Worm (Caenorhabditis elegans) whole organism, mixed stage, embryonic: ENCODE measurements around the gene srh-214.

Source experiments
- bed-3 ChIP-seq: fragments of 200-800 bp; sonication (Bioruptor generic); optimal IDR thresholded peaks from 3 replicates; lab custom pipeline; 2018; ENCODE audit warnings: mild to moderate bottlenecking, missing genetic modification characterization, moderate library complexity, missing compliant biosample characterization
- blmp-1 ChIP-seq: fragments of 150-350 bp; optimal IDR thresholded peaks from 2 replicates; lab custom pipeline; 2014; ENCODE audit warnings: missing biosample characterization, missing genetic modification characterization
- ceh-39 ChIP-seq: fragments of 150-350 bp; optimal IDR thresholded peaks from 2 replicates; lab custom pipeline; 2014; ENCODE audit warnings: missing biosample characterization, missing genetic modification characterization
- ceh-43 ChIP-seq: fragments of 200-800 bp; sonication (Bioruptor generic); optimal IDR thresholded peaks from 2 replicates; lab custom pipeline; 2018; ENCODE audit warnings: mild to moderate bottlenecking, missing genetic modification characterization, moderate library complexity, missing compliant biosample characterization
- ceh-83 ChIP-seq: fragments of 200-800 bp; sonication (Bioruptor generic); optimal IDR thresholded peaks from 2 replicates; lab custom pipeline; 2018; ENCODE audit warnings: mild to moderate bottlenecking, missing genetic modification characterization, missing compliant biosample characterization
- ces-1 ChIP-seq: fragments of 150-350 bp; optimal IDR thresholded peaks from 2 replicates; lab custom pipeline; 2014; ENCODE audit warnings: missing biosample characterization, missing genetic modification reagents, missing genetic modification characterization
- cnd-1 ChIP-seq: fragments of 200-800 bp; sonication (Bioruptor generic); optimal IDR thresholded peaks from 2 replicates; lab custom pipeline; 2018; ENCODE audit warnings: mild to moderate bottlenecking, missing genetic modification characterization, missing compliant biosample characterization
- drap-1 ChIP-seq: fragments of 200-800 bp; sonication (Bioruptor generic); optimal IDR thresholded peaks from 3 replicates; lab custom pipeline; 2018; ENCODE audit warnings: mild to moderate bottlenecking, missing genetic modification characterization, missing compliant biosample characterization
- elt-1 ChIP-seq: sonication (generic microtip); optimal IDR thresholded peaks from 2 replicates; lab custom pipeline; 2017; ENCODE audit warnings: missing genetic modification characterization, mild to moderate bottlenecking, missing compliant biosample characterization, antibody characterized with exemption, moderate library complexity, borderline replicate concordance; ENCODE audit not compliant: insufficient read depth
- elt-3 ChIP-seq: fragments of 150-350 bp; optimal IDR thresholded peaks from 2 replicates; lab custom pipeline; 2014; ENCODE audit warnings: missing biosample characterization, missing genetic modification characterization
- flh-1 ChIP-seq: fragments of 200-800 bp; sonication (Bioruptor generic); optimal IDR thresholded peaks from 2 replicates; lab custom pipeline; 2018; ENCODE audit warnings: mild to moderate bottlenecking, missing genetic modification characterization, moderate library complexity, missing compliant biosample characterization
- hlh-1 ChIP-seq: fragments of 150-350 bp; optimal IDR thresholded peaks from 2 replicates; lab custom pipeline; 2014; ENCODE audit warnings: missing biosample characterization, missing genetic modification reagents, missing genetic modification characterization
- lin-32 ChIP-seq: fragments of 200-800 bp; sonication (Bioruptor generic); optimal IDR thresholded peaks from 2 replicates; lab custom pipeline; 2018; ENCODE audit warnings: mild to moderate bottlenecking, missing genetic modification characterization, missing compliant biosample characterization
- lsy-2 ChIP-seq: fragments of 150-350 bp; optimal IDR thresholded peaks from 2 replicates; lab custom pipeline; 2014; ENCODE audit warnings: missing biosample characterization, missing genetic modification characterization
- mab-5 ChIP-seq: fragments of 150-350 bp; optimal IDR thresholded peaks from 2 replicates; lab custom pipeline; 2014; ENCODE audit warnings: missing biosample characterization, missing genetic modification characterization
- mls-2 ChIP-seq: sonication (generic microtip); optimal IDR thresholded peaks from 2 replicates; lab custom pipeline; 2016; ENCODE audit warnings: mild to moderate bottlenecking, missing genetic modification characterization, moderate library complexity, missing compliant biosample characterization
- nhr-12 ChIP-seq: fragments of 150-350 bp; optimal IDR thresholded peaks from 2 replicates; lab custom pipeline; 2014; ENCODE audit warnings: missing biosample characterization, missing genetic modification characterization
- nhr-2 ChIP-seq: fragments of 150-350 bp; optimal IDR thresholded peaks from 2 replicates; lab custom pipeline; 2014; ENCODE audit warnings: missing biosample characterization, missing genetic modification characterization
- nhr-237 ChIP-seq: fragments of 150-350 bp; optimal IDR thresholded peaks from 2 replicates; lab custom pipeline; 2014; ENCODE audit warnings: missing biosample characterization, missing genetic modification characterization
- nhr-76 ChIP-seq: sonication (generic microtip); optimal IDR thresholded peaks from 2 replicates; lab custom pipeline; 2017; ENCODE audit warnings: missing biosample characterization, missing genetic modification characterization
- sem-2 ChIP-seq: fragments of 200-800 bp; sonication (Bioruptor generic); optimal IDR thresholded peaks from 2 replicates; lab custom pipeline; 2018; ENCODE audit warnings: mild to moderate bottlenecking, missing genetic modification characterization, missing compliant biosample characterization
- snpc-4 ChIP-seq: fragments of 150-350 bp; optimal IDR thresholded peaks from 2 replicates; lab custom pipeline; 2014; ENCODE audit warnings: missing biosample characterization, missing genetic modification characterization
- sptf-1 ChIP-seq: sonication (generic microtip); optimal IDR thresholded peaks from 2 replicates; lab custom pipeline; 2017; ENCODE audit warnings: mild to moderate bottlenecking, missing genetic modification characterization, moderate library complexity, missing compliant biosample characterization
- tbx-8 ChIP-seq: fragments of 200-800 bp; sonication (Bioruptor generic); optimal IDR thresholded peaks from 2 replicates; lab custom pipeline; 2018; ENCODE audit warnings: mild to moderate bottlenecking, missing genetic modification characterization, moderate library complexity, missing compliant biosample characterization
- unc-120 ChIP-seq: sonication (generic microtip); optimal IDR thresholded peaks from 2 replicates; lab custom pipeline; 2017; ENCODE audit warnings: missing genetic modification characterization, missing compliant biosample characterization; ENCODE audit not compliant: poor library complexity, severe bottlenecking
- unc-39 ChIP-seq: fragments of 150-350 bp; optimal IDR thresholded peaks from 2 replicates; lab custom pipeline; 2014; ENCODE audit warnings: missing biosample characterization, missing genetic modification characterization
- unc-62 ChIP-seq: fragments of 150-350 bp; optimal IDR thresholded peaks from 2 replicates; lab custom pipeline; 2014; ENCODE audit warnings: missing biosample characterization, missing genetic modification reagents, missing genetic modification characterization
- zip-8 ChIP-seq: fragments of 150-350 bp; optimal IDR thresholded peaks from 2 replicates; lab custom pipeline; 2014; ENCODE audit warnings: missing biosample characterization, missing genetic modification characterization
- ztf-11 ChIP-seq: fragments of 150-350 bp; optimal IDR thresholded peaks from 2 replicates; lab custom pipeline; 2014; ENCODE audit warnings: missing biosample characterization, missing genetic modification characterization

The srh-214 gene

ce11 chrV:16831310-16831709 lies 1.8 kb upstream of the srh-214 start:
- TF ChIP-seq ceh-83 (GFP tag; lab: Kevin White, UChicago) (no peak), ceh-39 (no peak), ztf-11 (no peak), mab-5 (tag; lab: Kevin White, UChicago) (no peak), ces-1 (GFP tag; lab: Kevin White, UChicago) (no peak), nhr-2 (no peak), nhr-237 (tag; lab: Kevin White, UChicago) (no peak), hlh-1 (tag; lab: Kevin White, UChicago) (no peak), ceh-43 (no peak), flh-1 (GFP tag; lab: Kevin White, UChicago) (no peak), lin-32 (GFP tag; lab: Kevin White, UChicago) (no peak), unc-120 (tag; lab: Kevin White, UChicago) (no peak), drap-1 (GFP tag; lab: Kevin White, UChicago) (no peak), tbx-8 (GFP tag; lab: Kevin White, UChicago) (no peak), snpc-4 (tag; lab: Kevin White, UChicago) (no peak)

- TF ChIP-seq unc-120 (tag; lab: Kevin White, UChicago): no peak
- TF ChIP-seq ztf-11: no peak
- no peak for TF ChIP-seq zip-8 (tag; lab: Kevin White, UChicago)
- no peak for TF ChIP-seq sptf-1 (tag; lab: Kevin White, UChicago)
- no peak for TF ChIP-seq elt-1
- TF ChIP-seq elt-3 (tag; lab: Kevin White, UChicago): no peak
- TF ChIP-seq hlh-1 (tag; lab: Kevin White, UChicago): no peak
- TF ChIP-seq lsy-2: no peak
- no peak for TF ChIP-seq lin-32 (GFP tag; lab: Kevin White, UChicago)
- TF ChIP-seq, all 35 proteins: peak for 0
These were observed 2.1 kb downstream of the srh-214 start, which contains the start of gene srh-216 for ce11 chrV:16827485-16827884. TSS of gene srh-216 (minus strand) at chrV:16827585.

- no peak for TF ChIP-seq nhr-12 (tag; lab: Kevin White, UChicago)
- TF ChIP-seq zip-8 (tag; lab: Kevin White, UChicago): peak; percentile 83
- TF ChIP-seq mls-2: no peak
- TF ChIP-seq bed-3 (GFP tag; lab: Kevin White, UChicago): no peak
- no peak for TF ChIP-seq ceh-43
- no peak for TF ChIP-seq elt-3 (tag; lab: Kevin White, UChicago)
- no peak for TF ChIP-seq lin-32 (GFP tag; lab: Kevin White, UChicago)
- TF ChIP-seq cnd-1 (tag; lab: Kevin White, UChicago): no peak
- TF ChIP-seq unc-120 (tag; lab: Kevin White, UChicago): no peak
These were observed 8.3 kb downstream of the srh-214 start, which contains the start of gene T20B3.14 for ce11 chrV:16821270-16821737. TSS of gene T20B3.14 (minus strand) at chrV:16821320.

ce11 chrV:16816707-16817106 lies 12.8 kb downstream of the srh-214 start:
- TF ChIP-seq cnd-1 (tag; lab: Kevin White, UChicago): no peak
- TF ChIP-seq elt-3 (tag; lab: Kevin White, UChicago): no peak
- TF ChIP-seq tbx-8 (GFP tag; lab: Kevin White, UChicago): no peak
- no peak for TF ChIP-seq nhr-2
- no peak for TF ChIP-seq blmp-1 (tag; lab: Kevin White, UChicago)
- TF ChIP-seq unc-39: no peak
- no peak for TF ChIP-seq bed-3 (GFP tag; lab: Kevin White, UChicago)
- no peak for TF ChIP-seq unc-62
- TF ChIP-seq nhr-12 (tag; lab: Kevin White, UChicago): no peak
- no peak for TF ChIP-seq zip-8 (tag; lab: Kevin White, UChicago)
- TF ChIP-seq ces-1 (GFP tag; lab: Kevin White, UChicago): no peak
- no peak for TF ChIP-seq sem-2 (GFP tag; lab: Kevin White, UChicago)
- TF ChIP-seq nhr-76: no peak
- TF ChIP-seq mls-2: no peak
- no peak for TF ChIP-seq lsy-2
- no peak for TF ChIP-seq ztf-11

ce11 chrV:16815261-16815660 lies 14.3 kb downstream of the srh-214 start, which contains the start of gene T20B3.1:
TSS of gene T20B3.1 (plus strand) at chrV:16815561.
- TF ChIP-seq bed-3 (GFP tag; lab: Kevin White, UChicago) (no peak), drap-1 (GFP tag; lab: Kevin White, UChicago) (no peak), mls-2 (no peak), unc-39 (no peak)
